Worm (Caenorhabditis elegans) whole organism, early embryonic: ENCODE results near the gene F10C1.23.

ENCODE experiments used
- hmbx-1 ChIP-seq: sonication (generic microtip); optimal IDR thresholded peaks from 2 replicates; lab custom pipeline; 2016; ENCODE audit warnings: mild to moderate bottlenecking, missing genetic modification characterization, missing compliant biosample characterization
- hmg-4 ChIP-seq: fragments of 200-800 bp; sonication (Bioruptor generic); optimal IDR thresholded peaks from 2 replicates; lab custom pipeline; 2018; ENCODE audit warnings: mild to moderate bottlenecking, missing genetic modification characterization, missing compliant biosample characterization
- pes-1 ChIP-seq: fragments of 200-800 bp; sonication (Bioruptor generic); IDR thresholded peaks from 2 replicates; pipeline ENCODE4 v1.3.6; 2022; ENCODE audit warnings: missing genetic modification reagents, missing genetic modification characterization, missing compliant biosample characterization

DNA sequence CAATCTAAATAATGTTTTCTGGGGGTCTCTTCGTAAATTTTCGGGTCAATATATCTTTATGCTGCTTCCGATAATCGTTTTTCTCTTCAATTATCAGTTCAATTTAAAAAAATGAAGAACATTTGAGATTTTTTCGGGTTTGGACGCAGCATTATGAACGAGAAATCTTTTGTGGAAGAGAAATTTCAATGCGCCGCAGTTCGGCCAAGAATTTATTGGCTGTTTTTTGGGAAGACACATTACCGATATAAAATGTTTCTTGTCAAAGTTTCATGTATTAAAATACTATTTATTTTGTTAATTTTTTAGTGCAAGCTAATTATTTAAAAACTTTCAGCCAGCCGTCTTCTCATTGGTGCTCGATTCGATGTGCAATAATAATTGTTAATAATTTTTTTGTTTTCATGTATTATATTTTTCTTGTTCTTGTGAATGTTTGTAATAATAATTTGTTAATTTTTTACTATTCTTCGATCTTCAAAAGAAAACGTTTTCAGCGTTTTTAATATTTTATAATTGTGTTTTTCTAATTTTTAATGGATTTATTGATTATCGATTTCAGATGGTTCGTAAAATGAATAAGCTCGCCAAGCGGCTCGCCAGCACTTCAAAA, 42.0 kb upstream of the F10C1.23 start, which contains the start of the genes C18A3.10 and C18A3.3:
- TF ChIP-seq pes-1 (GFP tag; lab: Robert Waterston, UW) (no peak), hmbx-1 (tag; lab: Kevin White, UChicago) (no peak), hmg-4 (GFP tag; lab: Kevin White, UChicago) (no peak)
